Fruit fly (Drosophila melanogaster): ENCODE results near the gene CG9692.

dm6 chr3L:16709673-16710257 is 5.0 kb downstream of the CG9692 start:
- no peak for TF ChIP-seq CG8478 (optimal IDR thresholded peaks at IDR 0.05)
- no peak for TF ChIP-seq CTCF (optimal IDR thresholded peaks at IDR 0.05)

All from S2 (cell line).